Worm (Caenorhabditis elegans): ENCODE data around the gene R10F2.4.
A peak's percentile ranks its signal among the peaks of the same experiment; 100 is the strongest.

- TF ChIP-seq ZK185.1 (tag; optimal IDR thresholded peaks at IDR 0.05; ENCODE audit: poor library complexity, severe bottlenecking) (no peak), F33H1.4 (GFP tag; IDR thresholded peaks at IDR 0.05) (peak; percentile 35)
Measured at ce11 chrIII:2966462-2966861, 43.5 kb upstream of the R10F2.4 start.
